Fruit fly (Drosophila melanogaster): ENCODE results near the gene thw.

The thw gene

dm6 chr3R:7249460-7249859 is 25.2 kb downstream of the thw start, which contains the start of the genes CG1227 and Dtwd2 (continued):
- TF ChIP-seq Lhr (GFP tag; optimal IDR thresholded peaks at IDR 0.05) = peak; percentile 61
- TF ChIP-seq Dp (GFP tag; optimal IDR thresholded peaks at IDR 0.05) = peak; percentile 20
- peak; percentile 91 for TF ChIP-seq dmrt99B (tag; optimal IDR thresholded peaks at IDR 0.05)
- peak; percentile 41 for TF ChIP-seq fd64A (GFP tag; optimal IDR thresholded peaks at IDR 0.05)
- peak; percentile 97 for TF ChIP-seq CG2678 (tag; optimal IDR thresholded peaks at IDR 0.05)
- TF ChIP-seq ap (GFP tag; IDR thresholded peaks at IDR 0.05) = peak; percentile 88
- peak; percentile 83 for TF ChIP-seq corto (GFP tag; optimal IDR thresholded peaks at IDR 0.05)
- no peak for TF ChIP-seq emc (GFP tag; optimal IDR thresholded peaks at IDR 0.05)
- TF ChIP-seq da (GFP tag; optimal IDR thresholded peaks at IDR 0.05) = no peak
- TF ChIP-seq CG11504 (tag; optimal IDR thresholded peaks at IDR 0.05) = peak; percentile 91
- TF ChIP-seq CG16815 (GFP tag; optimal IDR thresholded peaks at IDR 0.05) = peak; percentile 53
- no peak for TF ChIP-seq mld (GFP tag; IDR thresholded peaks at IDR 0.05; ENCODE audit: partially characterized antibody)
- peak; percentile 80 for TF ChIP-seq Hsf (GFP tag; optimal IDR thresholded peaks at IDR 0.05)
- TF ChIP-seq dan (GFP tag; IDR thresholded peaks at IDR 0.05) = no peak
- TF ChIP-seq CG9727 (GFP tag; optimal IDR thresholded peaks at IDR 0.05) = peak; percentile 90
- no peak for TF ChIP-seq Sry-δ (GFP tag; optimal IDR thresholded peaks at IDR 0.05)
- TF ChIP-seq Neu2 (GFP tag; optimal IDR thresholded peaks at IDR 0.05; ENCODE audit: borderline replicate concordance) = no peak
- peak; percentile 92 for TF ChIP-seq sd (tag; optimal IDR thresholded peaks at IDR 0.05)
- TF ChIP-seq ab (GFP tag; optimal IDR thresholded peaks at IDR 0.05) = no peak
- TF ChIP-seq MTF-1 (GFP tag; optimal IDR thresholded peaks at IDR 0.05; ENCODE audit: borderline replicate concordance) = peak; percentile 76
- TF ChIP-seq chif (GFP tag; optimal IDR thresholded peaks at IDR 0.05) = peak; percentile 35 to 50
- TF ChIP-seq gt (GFP tag; IDR thresholded peaks at IDR 0.05) = peak; percentile 57
- TF ChIP-seq tup (GFP tag; optimal IDR thresholded peaks at IDR 0.05) = peak; percentile 7
- peak; percentile 66 for TF ChIP-seq eyg (GFP tag; optimal IDR thresholded peaks at IDR 0.05)
- TF ChIP-seq CG13624 (GFP tag; optimal IDR thresholded peaks at IDR 0.05) = peak; percentile 69
- no peak for TF ChIP-seq pan (optimal IDR thresholded peaks at IDR 0.05)
- peak in 1 of 2 experiments; percentile 93 for TF ChIP-seq pan (GFP tag; optimal IDR thresholded peaks at IDR 0.05 in 1 of 2, IDR thresholded peaks at IDR 0.05 in 1 of 2)

- no peak for TF ChIP-seq CG16779 (GFP tag; IDR thresholded peaks at IDR 0.05)
- TF ChIP-seq tll (GFP tag; optimal IDR thresholded peaks at IDR 0.05) = no peak
- no peak for TF ChIP-seq Awh (GFP tag; IDR thresholded peaks at IDR 0.05)
- no peak for TF ChIP-seq abd-A (tag; optimal IDR thresholded peaks at IDR 0.05)
Measured at dm6 chr3R:7251857-7252256, 27.6 kb downstream of the thw start, which contains the start of gene Obp84a. Gene Obp84a, minus strand, starts transcription at chr3R:7251957.

dm6 chr3R:7259554-7259953 is 35.3 kb downstream of the thw start:
- TF ChIP-seq CG8281 (tag; optimal IDR thresholded peaks at IDR 0.05) (peak; percentile 95), Ets65A (GFP tag) (peak; percentile 57), rib (GFP tag; IDR thresholded peaks at IDR 0.05) (no peak)

dm6 chr3R:7265567-7266208 is 41.5 kb downstream of the thw start, which contains the start of the genes Gld and Syt4:
Gene Gld, minus strand, starts transcription at chr3R:7265703.
Gene Syt4, plus strand, starts transcription at chr3R:7266065.
- TF ChIP-seq dan (GFP tag; IDR thresholded peaks at IDR 0.05) (no peak), pum (GFP tag; optimal IDR thresholded peaks at IDR 0.05) (no peak), CG18619 (GFP tag; optimal IDR thresholded peaks at IDR 0.05) (no peak), CG10366 (GFP tag; IDR thresholded peaks at IDR 0.05) (no peak), Eip74EF (GFP tag; optimal IDR thresholded peaks at IDR 0.05) (no peak), CG14860 (GFP tag; IDR thresholded peaks at IDR 0.05; ENCODE audit: partially characterized antibody) (no peak), CG6765 (GFP tag; optimal IDR thresholded peaks at IDR 0.05) (no peak), Elba2 (GFP tag; optimal IDR thresholded peaks at IDR 0.05) (no peak), Sox100B (GFP tag; optimal IDR thresholded peaks at IDR 0.05) (no peak), CG31224 (GFP tag; IDR thresholded peaks at IDR 0.05) (no peak), lilli (GFP tag; optimal IDR thresholded peaks at IDR 0.05) (no peak), CG12942 (GFP tag; optimal IDR thresholded peaks at IDR 0.05) (no peak), CG34224 (GFP tag; IDR thresholded peaks at IDR 0.05; ENCODE audit: partially characterized antibody) (no peak), seq (GFP tag; IDR thresholded peaks at IDR 0.05) (0 out of 2 replicates have a peak, but pooled peaks have one; percentile 26)
